Worm (Caenorhabditis elegans): ENCODE measurements around the gene fbxb-87.
A peak's percentile ranks its signal among the peaks of the same experiment; 100 is the strongest.

Gene fbxb-87

ce11 chrIII:10848858-10849257 is 45.5 kb upstream of the fbxb-87 start, which contains the start of the genes fbxb-85 and hex-3 (continued):
- TF ChIP-seq mxl-2 (GFP tag; conservative IDR thresholded peaks at IDR 0.05) (no peak), lin-38 (GFP tag; IDR thresholded peaks at IDR 0.05) (peak; percentile 93), mes-2 (tag; optimal IDR thresholded peaks at IDR 0.05; ENCODE audit: poor library complexity, severe bottlenecking) (peak; percentile 95), F44E2.7 (GFP tag; IDR thresholded peaks at IDR 0.05) (no peak), F10B5.3 (tag; optimal IDR thresholded peaks at IDR 0.05) (peak; percentile 89), F26F4.8 (GFP tag; conservative IDR thresholded peaks at IDR 0.05) (no peak), ceh-28 (tag; optimal IDR thresholded peaks at IDR 0.05) (no peak)

- TF ChIP-seq tra-1 (GFP tag; IDR thresholded peaks at IDR 0.05) (0 out of 2 replicates have a peak, but pooled peaks have one; percentile 30), aha-1 (tag) (peak; percentile 8), rbr-2 (tag; optimal IDR thresholded peaks at IDR 0.05) (peak; percentile 15), ceh-32 (tag; optimal IDR thresholded peaks at IDR 0.05; ENCODE audit: poor library complexity) (no peak), set-16 (GFP tag; IDR thresholded peaks at IDR 0.05) (0 out of 2 replicates have a peak, but pooled peaks have one; percentile 17), hmg-1.1 (GFP tag; IDR thresholded peaks at IDR 0.05) (peak; percentile 55; the same call in 1 of the 2 replicates), mes-2 (tag; optimal IDR thresholded peaks at IDR 0.05; ENCODE audit: poor library complexity, severe bottlenecking) (peak; percentile 54), ztf-7 (tag; optimal IDR thresholded peaks at IDR 0.05) (no peak)
These were observed 38.9 kb upstream of the fbxb-87 start, which contains the start of gene Y39A1C.1 for ce11 chrIII:10855398-10855880. TSS of gene Y39A1C.1 (plus strand) at chrIII:10855448.

ce11 chrIII:10856830-10857229 is 37.5 kb upstream of the fbxb-87 start:
- TF ChIP-seq ceh-44 (GFP tag; IDR thresholded peaks at IDR 0.05) (peak; percentile 78), tag-97 (GFP tag; IDR thresholded peaks at IDR 0.05) (0 out of 2 replicates have a peak, but pooled peaks have one; percentile 57), mes-2 (tag; optimal IDR thresholded peaks at IDR 0.05; ENCODE audit: poor library complexity, severe bottlenecking) (peak; percentile 90), unc-39 (tag; optimal IDR thresholded peaks at IDR 0.05) (no peak), hif-1 (tag; optimal IDR thresholded peaks at IDR 0.05) (peak in 1 of 2 experiments; percentile 72), unc-130 (GFP tag; optimal IDR thresholded peaks at IDR 0.05) (peak; percentile 77), dmd-9 (GFP tag; IDR thresholded peaks at IDR 0.05) (peak; percentile 65; the same call in 1 of the 2 replicates), spr-3 (GFP tag; optimal IDR thresholded peaks at IDR 0.05) (no peak), ZK337.2 (GFP tag; IDR thresholded peaks at IDR 0.05) (peak; percentile 57; the same call in 1 of the 2 replicates), egl-27 (tag; optimal IDR thresholded peaks at IDR 0.05) (no peak), hmg-1.1 (GFP tag; IDR thresholded peaks at IDR 0.05) (0 out of 2 replicates have a peak, but pooled peaks have one; percentile 20), D1046.2 (GFP tag; IDR thresholded peaks at IDR 0.05) (0 out of 2 replicates have a peak, but pooled peaks have one; percentile 56), vab-7 (GFP tag; IDR thresholded peaks at IDR 0.05) (0 out of 2 replicates have a peak, but pooled peaks have one; percentile 55), zip-11 (GFP tag; IDR thresholded peaks at IDR 0.05) (no peak), mdl-1 (tag; optimal IDR thresholded peaks at IDR 0.05) (no peak), dmd-6 (GFP tag; IDR thresholded peaks at IDR 0.05) (peak; percentile 22; the same call in 1 of the 2 replicates), mdt-29 (GFP tag; IDR thresholded peaks at IDR 0.05) (0 out of 2 replicates have a peak, but pooled peaks have one; percentile 29), madf-5 (GFP tag; IDR thresholded peaks at IDR 0.05) (0 out of 4 replicates have a peak, but pooled peaks of 1 of the 2 experiments have one; percentile 35), nhr-42 (GFP tag; IDR thresholded peaks at IDR 0.05) (0 out of 2 replicates have a peak, but pooled peaks have one; percentile 52), saeg-2 (GFP tag; IDR thresholded peaks at IDR 0.05) (no peak), Y48G9A.11 (GFP tag; IDR thresholded peaks at IDR 0.05) (peak; percentile 51; the same call in 1 of the 2 replicates)

ce11 chrIII:10857984-10858383 is 36.3 kb upstream of the fbxb-87 start, which contains the start of gene oxi-1:
TSS of gene oxi-1 (plus strand) at chrIII:10858284.
- no peak for TF ChIP-seq spr-3 (GFP tag; optimal IDR thresholded peaks at IDR 0.05)
- no peak for TF ChIP-seq saeg-2 (GFP tag; IDR thresholded peaks at IDR 0.05)
- no peak for TF ChIP-seq F44E2.7 (GFP tag; IDR thresholded peaks at IDR 0.05)
- no peak for TF ChIP-seq skn-1 (tag; optimal IDR thresholded peaks at IDR 0.05)
- TF ChIP-seq nhr-102 (tag; optimal IDR thresholded peaks at IDR 0.05): no peak
- no peak for TF ChIP-seq zip-11 (GFP tag; IDR thresholded peaks at IDR 0.05)
- TF ChIP-seq T26A8.4 (GFP tag; IDR thresholded peaks at IDR 0.05): no peak
- TF ChIP-seq hlh-11 (tag; optimal IDR thresholded peaks at IDR 0.05): no peak
- TF ChIP-seq Y105C5A.15 (GFP tag; IDR thresholded peaks at IDR 0.05): no peak
- TF ChIP-seq tag-97 (GFP tag; IDR thresholded peaks at IDR 0.05): no peak
- TF ChIP-seq nhr-41 (GFP tag; IDR thresholded peaks at IDR 0.05): no peak
- no peak for TF ChIP-seq php-3 (GFP tag; IDR thresholded peaks at IDR 0.05)
- no peak for TF ChIP-seq lsy-2 (tag; optimal IDR thresholded peaks at IDR 0.05)
- no peak for TF ChIP-seq madf-9 (GFP tag; conservative IDR thresholded peaks at IDR 0.05)
- TF ChIP-seq R02D3.7 (tag; optimal IDR thresholded peaks at IDR 0.05): no peak
- TF ChIP-seq aha-1 (tag): no peak
- no peak for TF ChIP-seq jun-1 (tag; optimal IDR thresholded peaks at IDR 0.05)
- no peak for TF ChIP-seq ctbp-1 (GFP tag; IDR thresholded peaks at IDR 0.05)
